Fruit fly (Drosophila melanogaster): ENCODE data around the gene kirre.

The kirre gene

dm6 chrX:3131978-3132377 lies 391.8 kb downstream of the kirre start:
- TF ChIP-seq h (optimal IDR thresholded peaks at IDR 0.05), result no peak
- TF ChIP-seq ttk (optimal IDR thresholded peaks at IDR 0.05), result no peak
- TF ChIP-seq Sin3A (optimal IDR thresholded peaks at IDR 0.05), result no peak
- TF ChIP-seq Myc (optimal IDR thresholded peaks at IDR 0.05), result no peak
- no peak for TF ChIP-seq psq (optimal IDR thresholded peaks at IDR 0.05)
- TF ChIP-seq insv (optimal IDR thresholded peaks at IDR 0.05), result no peak

dm6 chrX:3134383-3135101 lies 394.4 kb downstream of the kirre start, which contains the start of gene N:
TSS of gene N (plus strand) at chrX:3134870.
- TF ChIP-seq Myc (optimal IDR thresholded peaks at IDR 0.05) (no peak), ttk (optimal IDR thresholded peaks at IDR 0.05) (no peak)

DNA sequence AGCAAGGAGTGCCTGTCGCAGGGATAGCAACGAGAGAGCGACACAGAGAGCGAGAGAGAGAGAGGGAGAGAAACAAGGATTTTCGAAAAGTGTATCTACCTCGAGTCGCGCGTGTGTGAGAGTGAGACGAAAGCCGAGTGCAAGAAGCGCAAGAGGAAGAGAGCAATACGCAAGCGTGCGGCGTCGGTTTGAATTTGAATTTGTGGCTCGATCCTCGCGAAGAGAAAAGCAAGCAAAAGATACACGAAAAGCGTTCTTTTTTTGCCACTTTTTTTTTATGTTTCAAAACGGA lies 394.9 kb downstream of the kirre start:
- TF ChIP-seq Sin3A (optimal IDR thresholded peaks at IDR 0.05) (no peak), h (optimal IDR thresholded peaks at IDR 0.05) (no peak), ttk (optimal IDR thresholded peaks at IDR 0.05) (no peak), psq (optimal IDR thresholded peaks at IDR 0.05) (no peak), Myc (optimal IDR thresholded peaks at IDR 0.05) (no peak), insv (optimal IDR thresholded peaks at IDR 0.05) (no peak)

DNA sequence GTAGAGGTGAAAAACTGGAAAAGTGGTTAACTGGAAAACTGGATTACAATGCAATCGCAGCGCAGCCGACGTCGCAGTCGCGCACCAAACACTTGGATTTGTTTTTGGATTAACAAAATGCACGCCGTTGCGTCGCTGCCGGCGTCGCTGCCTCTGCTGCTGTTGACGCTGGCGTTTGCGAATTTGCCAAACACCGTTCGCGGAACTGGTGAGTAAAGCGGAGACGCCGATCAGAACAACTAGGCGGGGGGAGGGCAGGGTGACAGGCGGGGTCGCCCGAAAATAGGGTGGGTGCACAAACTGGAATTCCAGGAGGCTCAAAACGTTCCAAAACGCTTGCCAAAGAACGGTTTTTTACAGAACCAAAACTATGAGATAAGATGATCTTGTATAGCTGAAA lies 395.4 kb downstream of the kirre start:
- no peak for TF ChIP-seq ttk (optimal IDR thresholded peaks at IDR 0.05)
- no peak for TF ChIP-seq h (optimal IDR thresholded peaks at IDR 0.05)
- TF ChIP-seq Sin3A (optimal IDR thresholded peaks at IDR 0.05), result no peak
- TF ChIP-seq insv (optimal IDR thresholded peaks at IDR 0.05), result no peak
- TF ChIP-seq Myc (optimal IDR thresholded peaks at IDR 0.05), result no peak
- TF ChIP-seq psq (optimal IDR thresholded peaks at IDR 0.05), result no peak

DNA sequence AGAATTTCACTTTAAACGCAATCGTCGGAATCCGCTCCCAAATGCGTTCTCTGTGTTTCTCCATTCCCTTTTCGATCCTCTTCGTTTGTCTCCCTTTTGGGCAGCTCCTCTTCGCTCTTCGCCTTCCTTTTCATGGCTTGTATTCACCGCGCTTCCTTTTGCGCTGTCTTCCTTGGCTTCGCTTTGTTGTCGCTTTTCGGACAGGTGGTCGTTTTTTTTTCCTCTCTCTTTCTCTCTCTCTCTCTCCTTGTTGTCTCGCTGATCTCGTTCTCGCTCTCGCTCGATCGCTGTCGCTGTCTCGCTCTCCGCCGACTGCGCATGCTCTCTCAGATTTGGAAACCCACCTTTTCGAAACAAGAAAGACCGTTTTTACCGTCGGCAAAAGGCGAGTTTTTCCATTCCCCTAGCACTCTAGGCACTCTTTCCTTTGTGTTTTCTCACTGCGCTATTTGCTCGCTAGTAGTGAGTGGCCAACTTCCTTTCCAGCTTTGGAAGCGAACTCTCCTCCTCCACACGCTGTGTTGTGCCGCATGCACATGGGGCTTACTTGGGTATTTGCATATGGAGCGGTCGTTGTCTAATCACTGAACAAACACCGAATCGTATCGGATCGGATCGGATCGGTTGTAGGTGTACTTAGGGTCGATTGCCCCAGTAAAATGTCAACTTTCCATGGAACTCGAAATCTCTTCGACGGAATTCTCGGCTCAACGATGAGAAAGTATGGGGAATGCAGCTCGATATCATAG lies 396.3 kb downstream of the kirre start:
- TF ChIP-seq Myc (optimal IDR thresholded peaks at IDR 0.05) (no peak), ttk (optimal IDR thresholded peaks at IDR 0.05) (no peak), psq (optimal IDR thresholded peaks at IDR 0.05) (no peak), insv (optimal IDR thresholded peaks at IDR 0.05) (no peak), h (optimal IDR thresholded peaks at IDR 0.05) (no peak), Sin3A (optimal IDR thresholded peaks at IDR 0.05) (no peak)

DNA sequence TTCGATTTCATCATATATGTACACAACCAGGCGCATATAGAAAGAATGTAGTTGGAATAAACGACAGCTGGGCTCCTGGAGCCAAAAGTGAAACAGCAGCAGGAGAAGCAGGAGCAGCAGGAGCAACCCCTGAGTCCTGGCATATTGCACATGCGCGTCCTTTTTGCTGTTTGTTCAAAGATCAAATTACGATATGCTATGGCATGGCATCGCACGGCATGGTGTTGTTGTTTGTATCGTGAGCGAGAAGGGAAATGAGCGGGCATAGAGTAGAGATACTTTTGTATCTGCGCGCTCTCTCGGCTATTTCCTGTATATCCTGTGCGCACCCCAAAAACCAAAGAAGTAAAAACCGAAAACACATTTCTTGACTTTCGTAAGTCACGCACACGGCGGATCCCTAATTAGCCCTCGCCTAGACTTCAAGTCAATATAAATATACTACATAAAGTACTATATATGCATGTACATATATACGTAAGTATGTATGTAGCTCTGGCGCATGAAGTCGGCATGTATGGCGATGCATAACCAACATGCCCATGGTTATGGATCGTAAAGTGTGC lies 397.8 kb downstream of the kirre start:
- TF ChIP-seq Sin3A (optimal IDR thresholded peaks at IDR 0.05) (no peak), h (optimal IDR thresholded peaks at IDR 0.05) (no peak), ttk (optimal IDR thresholded peaks at IDR 0.05) (no peak)

DNA sequence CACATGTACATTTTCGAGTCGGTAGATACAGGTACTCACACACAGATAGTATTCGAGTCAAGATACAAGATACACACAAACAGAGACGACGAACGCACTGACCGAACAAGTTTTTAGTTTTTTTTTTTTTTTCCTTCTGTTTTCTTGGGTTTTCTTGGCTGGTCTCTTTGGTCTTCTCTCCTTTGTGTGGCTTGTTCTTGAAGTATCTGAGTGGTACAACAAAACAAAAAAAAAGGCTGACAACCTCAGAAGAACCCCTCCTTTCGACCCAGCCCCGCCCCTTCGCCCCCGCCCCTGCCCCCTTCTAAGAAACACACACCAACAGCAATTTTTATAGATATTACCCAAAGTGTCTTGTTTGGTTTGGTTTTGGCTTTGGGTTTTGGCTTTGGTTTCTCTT lies 399.8 kb downstream of the kirre start:
- TF ChIP-seq Sin3A (optimal IDR thresholded peaks at IDR 0.05) (no peak), insv (optimal IDR thresholded peaks at IDR 0.05) (no peak), ttk (optimal IDR thresholded peaks at IDR 0.05) (no peak), h (optimal IDR thresholded peaks at IDR 0.05) (no peak), psq (optimal IDR thresholded peaks at IDR 0.05) (no peak), Myc (optimal IDR thresholded peaks at IDR 0.05) (no peak)

DNA sequence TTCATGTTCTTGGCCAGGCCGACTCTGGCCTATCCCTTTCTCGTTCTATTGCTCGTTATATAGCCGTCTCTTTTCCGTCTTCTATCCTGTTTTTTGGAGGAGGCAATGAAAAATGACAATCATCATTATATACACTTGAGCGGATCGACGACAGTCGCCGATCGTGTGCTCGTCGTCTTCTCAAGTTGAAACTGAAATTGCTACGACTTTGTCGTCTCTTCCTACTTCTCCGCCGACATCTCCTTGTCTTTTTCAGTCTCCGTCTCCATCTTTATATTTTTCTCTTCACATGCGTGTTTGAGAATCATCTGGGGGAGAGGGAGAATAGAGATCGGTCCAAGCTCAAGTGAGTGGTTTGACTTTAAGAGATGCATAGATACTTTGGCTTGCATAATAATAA lies 400.6 kb downstream of the kirre start:
- TF ChIP-seq psq (optimal IDR thresholded peaks at IDR 0.05), result no peak
- no peak for TF ChIP-seq Sin3A (optimal IDR thresholded peaks at IDR 0.05)
- TF ChIP-seq h (optimal IDR thresholded peaks at IDR 0.05), result no peak

dm6 chrX:3142090-3142489 lies 401.9 kb downstream of the kirre start:
- TF ChIP-seq h (optimal IDR thresholded peaks at IDR 0.05), result no peak
- no peak for TF ChIP-seq Sin3A (optimal IDR thresholded peaks at IDR 0.05)
- no peak for TF ChIP-seq insv (optimal IDR thresholded peaks at IDR 0.05)
- no peak for TF ChIP-seq Myc (optimal IDR thresholded peaks at IDR 0.05)

- TF ChIP-seq Sin3A (optimal IDR thresholded peaks at IDR 0.05) (no peak), psq (optimal IDR thresholded peaks at IDR 0.05) (no peak), insv (optimal IDR thresholded peaks at IDR 0.05) (no peak), Myc (optimal IDR thresholded peaks at IDR 0.05) (no peak), h (optimal IDR thresholded peaks at IDR 0.05) (no peak), ttk (optimal IDR thresholded peaks at IDR 0.05) (no peak)
Measured at dm6 chrX:3143235-3144030, 403.2 kb downstream of the kirre start.

DNA sequence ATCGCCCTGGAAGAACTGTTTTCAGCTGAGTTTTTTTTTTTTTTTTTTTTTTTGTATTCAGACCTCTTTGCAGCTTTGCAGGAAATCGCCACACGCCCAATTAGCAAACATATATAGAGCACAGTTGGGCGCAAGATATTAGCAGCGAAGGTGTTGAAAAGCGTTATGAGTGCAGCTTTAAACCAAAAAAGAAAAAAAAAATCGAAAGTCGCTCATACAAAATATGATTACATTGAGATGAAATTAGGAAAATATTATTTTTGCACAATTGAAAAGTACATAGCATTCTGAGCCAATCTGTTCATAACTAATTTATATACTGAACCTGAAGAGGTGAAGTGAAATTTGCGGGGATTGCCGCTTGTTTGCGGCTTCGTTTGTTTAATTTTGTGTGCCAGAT lies 406.8 kb downstream of the kirre start:
- TF ChIP-seq psq (optimal IDR thresholded peaks at IDR 0.05) (no peak), h (optimal IDR thresholded peaks at IDR 0.05) (no peak), insv (optimal IDR thresholded peaks at IDR 0.05) (no peak), Myc (optimal IDR thresholded peaks at IDR 0.05) (no peak), Sin3A (optimal IDR thresholded peaks at IDR 0.05) (no peak), ttk (optimal IDR thresholded peaks at IDR 0.05) (no peak)
